Fruit fly (Drosophila melanogaster): ENCODE measurements around the gene CG31606.

Gene CG31606

DNA sequence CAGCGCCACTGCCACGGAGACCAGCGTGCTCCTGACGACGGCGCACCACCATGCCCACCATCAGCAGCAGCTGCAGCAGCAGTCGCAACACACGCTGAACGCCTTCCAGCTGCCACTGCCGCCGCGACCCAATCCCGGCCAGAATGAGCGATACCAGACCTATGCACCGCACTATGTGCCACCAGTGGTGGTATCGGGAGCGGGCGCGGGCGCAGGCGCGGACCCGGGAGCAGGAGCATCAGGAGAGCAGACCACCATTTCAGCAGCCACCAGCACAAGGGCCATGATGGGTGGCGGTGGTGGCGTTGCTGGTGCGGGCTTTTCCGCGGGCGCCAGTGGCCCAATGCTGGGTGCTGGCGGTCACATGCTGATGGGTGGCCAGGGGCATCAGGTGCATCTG lies 44.3 kb upstream of the CG31606 start:
- no peak for TF ChIP-seq ovo (GFP tag; optimal IDR thresholded peaks at IDR 0.05)
- TF ChIP-seq cic (GFP tag; optimal IDR thresholded peaks at IDR 0.05): no peak
- no peak for TF ChIP-seq bab1 (GFP tag; optimal IDR thresholded peaks at IDR 0.05)
- no peak for TF ChIP-seq CG1620 (GFP tag; optimal IDR thresholded peaks at IDR 0.05)
- no peak for TF ChIP-seq CG12768 (GFP tag; optimal IDR thresholded peaks at IDR 0.05)
- TF ChIP-seq CG14711 (tag; optimal IDR thresholded peaks at IDR 0.05): no peak
- no peak for TF ChIP-seq kay (GFP tag; ENCODE audit: borderline replicate concordance)
- no peak for TF ChIP-seq tj (GFP tag; optimal IDR thresholded peaks at IDR 0.05)
- no peak for TF ChIP-seq Mnt (GFP tag; optimal IDR thresholded peaks at IDR 0.05)
- TF ChIP-seq cnc (optimal IDR thresholded peaks at IDR 0.05): no peak
- no peak for TF ChIP-seq toe (GFP tag; optimal IDR thresholded peaks at IDR 0.05)
- no peak for TF ChIP-seq CG7045 (GFP tag; optimal IDR thresholded peaks at IDR 0.05)
- no peak for TF ChIP-seq CG7101 (tag; optimal IDR thresholded peaks at IDR 0.05)

- TF ChIP-seq CG7101 (tag; optimal IDR thresholded peaks at IDR 0.05) (no peak), CG12768 (GFP tag; optimal IDR thresholded peaks at IDR 0.05) (peak; percentile 41), tj (GFP tag; optimal IDR thresholded peaks at IDR 0.05) (no peak), cic (GFP tag; optimal IDR thresholded peaks at IDR 0.05) (peak; percentile 36), Crg-1 (GFP tag; optimal IDR thresholded peaks at IDR 0.05) (peak; percentile 15), pad (GFP tag; optimal IDR thresholded peaks at IDR 0.05) (peak; percentile 8), toe (GFP tag; optimal IDR thresholded peaks at IDR 0.05) (no peak)
Observed at dm6 chr2L:8104094-8104493, 43.3 kb upstream of the CG31606 start.

dm6 chr2L:8104706-8105105 lies 42.7 kb upstream of the CG31606 start:
- TF ChIP-seq pad (GFP tag; optimal IDR thresholded peaks at IDR 0.05): no peak
- peak; percentile 44 for TF ChIP-seq cic (GFP tag; optimal IDR thresholded peaks at IDR 0.05)
- TF ChIP-seq kay (GFP tag; ENCODE audit: borderline replicate concordance): peak; percentile 85
- TF ChIP-seq Hr96 (GFP tag; optimal IDR thresholded peaks at IDR 0.05): no peak
- TF ChIP-seq CG5204 (GFP tag; optimal IDR thresholded peaks at IDR 0.05): no peak
- TF ChIP-seq Clk (GFP tag; optimal IDR thresholded peaks at IDR 0.05): no peak
- TF ChIP-seq CG11617 (GFP tag; optimal IDR thresholded peaks at IDR 0.05): no peak
- TF ChIP-seq Mnt (GFP tag; optimal IDR thresholded peaks at IDR 0.05): peak; percentile 20
- TF ChIP-seq CG14711 (tag; optimal IDR thresholded peaks at IDR 0.05): no peak
- no peak for TF ChIP-seq CG7101 (tag; optimal IDR thresholded peaks at IDR 0.05)
- TF ChIP-seq tj (GFP tag; optimal IDR thresholded peaks at IDR 0.05): no peak

- TF ChIP-seq pad (GFP tag; optimal IDR thresholded peaks at IDR 0.05) (no peak), kay (GFP tag; ENCODE audit: borderline replicate concordance) (peak; percentile 80), cic (GFP tag; optimal IDR thresholded peaks at IDR 0.05) (no peak)
Observed at dm6 chr2L:8110549-8111438, 36.6 kb upstream of the CG31606 start.

DNA sequence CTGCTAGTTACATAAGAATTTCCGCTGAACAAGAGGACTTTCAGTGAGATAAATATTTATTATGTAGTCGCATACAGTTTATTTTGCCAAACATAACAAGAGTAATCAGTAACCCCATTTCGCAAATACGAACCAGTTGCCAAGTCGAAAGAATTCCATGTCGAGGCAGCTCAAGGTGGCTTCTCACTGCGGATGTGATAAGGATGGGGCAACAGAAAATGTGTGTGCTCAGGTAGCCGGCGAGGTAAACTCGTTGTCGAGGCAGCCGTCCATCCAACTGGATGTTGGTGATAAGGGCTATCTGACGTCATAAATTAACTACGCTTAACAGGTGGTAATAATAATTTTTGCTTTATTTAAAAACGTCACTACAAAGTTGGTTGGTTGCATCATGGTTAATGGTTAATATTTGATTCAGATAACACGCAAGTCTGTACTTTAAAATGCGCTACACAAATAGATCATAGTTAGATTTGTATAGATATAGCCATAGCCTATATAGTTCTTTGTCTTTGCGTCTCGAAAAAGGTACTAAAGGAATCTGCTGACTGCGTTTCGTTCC lies 30.7 kb upstream of the CG31606 start:
- TF ChIP-seq cnc (optimal IDR thresholded peaks at IDR 0.05) (no peak), Hr96 (GFP tag; optimal IDR thresholded peaks at IDR 0.05) (no peak), CG7045 (GFP tag; optimal IDR thresholded peaks at IDR 0.05) (no peak), Crg-1 (GFP tag; optimal IDR thresholded peaks at IDR 0.05) (no peak), cic (GFP tag; optimal IDR thresholded peaks at IDR 0.05) (peak; percentile 32), pad (GFP tag; optimal IDR thresholded peaks at IDR 0.05) (no peak), ovo (GFP tag; optimal IDR thresholded peaks at IDR 0.05) (no peak)

- no peak for TF ChIP-seq CG11617 (GFP tag; optimal IDR thresholded peaks at IDR 0.05)
- no peak for TF ChIP-seq CG7045 (GFP tag; optimal IDR thresholded peaks at IDR 0.05)
- TF ChIP-seq tj (GFP tag; optimal IDR thresholded peaks at IDR 0.05): peak; percentile 0
- peak; percentile 3 for TF ChIP-seq Mnt (GFP tag; optimal IDR thresholded peaks at IDR 0.05)
- TF ChIP-seq bab1 (GFP tag; optimal IDR thresholded peaks at IDR 0.05): peak; percentile 45
Observed at dm6 chr2L:8123711-8124379, 23.6 kb upstream of the CG31606 start, which contains the start of the genes mon2 and CG8673. Gene mon2 (minus strand): TSS chr2L:8124010. Gene CG8673 (plus strand): TSS chr2L:8124329.

DNA sequence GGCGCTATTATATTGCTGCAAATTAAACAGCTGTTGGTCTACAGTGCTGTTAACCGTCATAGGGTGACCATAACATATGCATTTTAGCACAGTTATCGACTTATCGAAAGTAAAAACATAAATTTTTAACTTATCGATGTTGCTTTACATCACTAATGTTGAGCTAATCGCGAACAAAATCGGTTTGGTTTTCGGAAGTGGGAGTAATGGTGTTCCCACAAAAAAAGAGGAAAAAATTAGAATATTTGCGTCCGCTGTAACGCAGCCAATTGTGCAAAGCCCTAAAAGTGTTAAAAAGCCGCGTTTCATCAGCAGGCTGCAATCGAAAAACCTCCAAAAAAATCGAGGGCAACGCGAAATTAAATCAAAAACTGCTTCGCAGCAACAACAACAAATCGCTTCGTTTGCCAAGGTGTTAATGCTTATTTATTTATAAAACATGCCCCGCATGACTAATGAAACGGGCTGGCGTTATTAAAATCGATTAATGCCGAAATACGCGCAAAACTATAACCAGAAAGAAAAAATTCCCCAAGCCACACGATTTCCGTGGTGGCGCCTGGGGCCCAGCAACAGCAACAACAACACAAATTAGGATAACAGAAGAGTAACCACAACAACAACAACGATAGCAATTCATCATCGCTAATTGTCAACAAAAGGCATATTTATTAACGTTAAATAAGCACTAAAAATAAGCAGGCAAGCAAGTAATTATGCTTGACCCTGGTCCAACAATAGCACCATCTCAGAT lies 20.4 kb upstream of the CG31606 start, which contains the start of the genes CG12375 and CG8668:
Gene CG12375 (minus strand): TSS at position 42 of the 754 bp plus-strand sequence.
Gene CG8668 (plus strand): TSS at position 153 of the 754 bp plus-strand sequence.
- TF ChIP-seq tj (GFP tag; optimal IDR thresholded peaks at IDR 0.05) (peak; percentile 27), Clk (GFP tag; optimal IDR thresholded peaks at IDR 0.05) (no peak), pad (GFP tag; optimal IDR thresholded peaks at IDR 0.05) (no peak), ovo (GFP tag; optimal IDR thresholded peaks at IDR 0.05) (no peak), kay (GFP tag; ENCODE audit: borderline replicate concordance) (no peak), Hr96 (GFP tag; optimal IDR thresholded peaks at IDR 0.05) (no peak), bab1 (GFP tag; optimal IDR thresholded peaks at IDR 0.05) (peak; percentile 46), toe (GFP tag; optimal IDR thresholded peaks at IDR 0.05) (no peak), CG14711 (tag; optimal IDR thresholded peaks at IDR 0.05) (peak; percentile 26), cnc (optimal IDR thresholded peaks at IDR 0.05) (no peak), CG7101 (tag; optimal IDR thresholded peaks at IDR 0.05) (peak; percentile 2), CG12768 (GFP tag; optimal IDR thresholded peaks at IDR 0.05) (no peak), CG5204 (GFP tag; optimal IDR thresholded peaks at IDR 0.05) (no peak), CG11617 (GFP tag; optimal IDR thresholded peaks at IDR 0.05) (peak; percentile 34), Mnt (GFP tag; optimal IDR thresholded peaks at IDR 0.05) (peak; percentile 12), cic (GFP tag; optimal IDR thresholded peaks at IDR 0.05) (peak; percentile 16), CG1620 (GFP tag; optimal IDR thresholded peaks at IDR 0.05) (no peak), Crg-1 (GFP tag; optimal IDR thresholded peaks at IDR 0.05) (no peak), CG7045 (GFP tag; optimal IDR thresholded peaks at IDR 0.05) (no peak), CG33017 (tag; optimal IDR thresholded peaks at IDR 0.05) (no peak)
